Fruit fly (Drosophila melanogaster): Measurements from ENCODE around the gene CG17806.

The CG17806 gene

DNA sequence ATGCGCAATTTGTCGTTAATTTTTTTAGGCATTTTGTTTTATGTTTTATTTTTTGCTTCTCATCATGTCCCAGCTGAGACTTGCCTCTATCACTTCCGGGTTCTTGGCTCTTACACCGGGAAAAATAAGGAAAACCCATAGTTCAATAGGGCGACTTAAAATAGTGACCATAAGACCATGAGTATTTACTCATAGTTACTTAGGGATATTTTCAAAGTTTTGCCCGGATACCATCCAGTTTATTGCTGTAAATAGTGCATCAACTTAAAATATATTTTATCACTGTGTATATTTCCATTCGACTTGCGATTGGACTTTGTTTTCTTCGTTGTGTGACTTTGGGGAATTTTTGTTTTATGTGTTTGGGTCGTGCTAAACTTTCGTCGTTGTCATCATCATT lies 15.7 kb upstream of the CG17806 start (continued):
- TF ChIP-seq zen (tag; optimal IDR thresholded peaks at IDR 0.05) (no peak), Fer3 (tag; optimal IDR thresholded peaks at IDR 0.05) (no peak), CG7556 (GFP tag; optimal IDR thresholded peaks at IDR 0.05) (peak; percentile 41), trem (tag; optimal IDR thresholded peaks at IDR 0.05) (no peak), Dad (GFP tag; optimal IDR thresholded peaks at IDR 0.05) (no peak), jumu (GFP tag; optimal IDR thresholded peaks at IDR 0.05) (no peak), CG12744 (GFP tag; optimal IDR thresholded peaks at IDR 0.05) (no peak), CG17359 (tag; optimal IDR thresholded peaks at IDR 0.05) (no peak), Sry-β (GFP tag; optimal IDR thresholded peaks at IDR 0.05) (no peak), CG16779 (GFP tag; IDR thresholded peaks at IDR 0.05) (no peak), en (GFP tag; optimal IDR thresholded peaks at IDR 0.05) (no peak), toy (GFP tag; IDR thresholded peaks at IDR 0.05) (no peak), corto (GFP tag; optimal IDR thresholded peaks at IDR 0.05) (no peak), Hey (tag; optimal IDR thresholded peaks at IDR 0.05) (no peak), inv (GFP tag; IDR thresholded peaks at IDR 0.05; ENCODE audit: partially characterized antibody) (no peak), Hr78 (GFP tag; optimal IDR thresholded peaks at IDR 0.05) (no peak), repo (GFP tag; optimal IDR thresholded peaks at IDR 0.05) (no peak), Tbp (GFP tag; optimal IDR thresholded peaks at IDR 0.05) (no peak), BEAF-32 (GFP tag; optimal IDR thresholded peaks at IDR 0.05) (no peak), CG43689 (GFP tag; IDR thresholded peaks at IDR 0.05) (no peak), CG1529 (GFP tag; optimal IDR thresholded peaks at IDR 0.05) (no peak), CG6689 (GFP tag; IDR thresholded peaks at IDR 0.05) (0 out of 2 replicates have a peak, but pooled peaks have one; percentile 10), CG11560 (tag; IDR thresholded peaks at IDR 0.05) (no peak), lola (GFP tag; optimal IDR thresholded peaks at IDR 0.05) (no peak), CTCF (GFP tag; optimal IDR thresholded peaks at IDR 0.05) (no peak), Lim3 (GFP tag; IDR thresholded peaks at IDR 0.05) (no peak), Nf-YC (tag; optimal IDR thresholded peaks at IDR 0.05) (no peak), h (optimal IDR thresholded peaks at IDR 0.05) (no peak), tup (GFP tag; optimal IDR thresholded peaks at IDR 0.05) (no peak), Hr39 (optimal IDR thresholded peaks at IDR 0.05) (no peak), unc-4 (GFP tag; IDR thresholded peaks at IDR 0.05; ENCODE audit: partially characterized antibody) (no peak), CG2202 (tag; optimal IDR thresholded peaks at IDR 0.05) (no peak), ems (GFP tag; optimal IDR thresholded peaks at IDR 0.05) (no peak), insv (GFP tag; optimal IDR thresholded peaks at IDR 0.05) (no peak), stwl (tag; optimal IDR thresholded peaks at IDR 0.05) (no peak), peb (GFP tag; IDR thresholded peaks at IDR 0.05) (no peak), sr (GFP tag; IDR thresholded peaks at IDR 0.05) (no peak), ato (GFP tag; IDR thresholded peaks at IDR 0.05; ENCODE audit: partially characterized antibody) (no peak), pan (optimal IDR thresholded peaks at IDR 0.05) (no peak), pan (GFP tag; optimal IDR thresholded peaks at IDR 0.05 in 1 of 2, IDR thresholded peaks at IDR 0.05 in 1 of 2) (no peak), Hmr (GFP tag; optimal IDR thresholded peaks at IDR 0.05) (peak; percentile 59), CG33213 (GFP tag; optimal IDR thresholded peaks at IDR 0.05) (no peak), danr (GFP tag; IDR thresholded peaks at IDR 0.05) (no peak), lbe (GFP tag; optimal IDR thresholded peaks at IDR 0.05) (no peak), cwo (GFP tag; optimal IDR thresholded peaks at IDR 0.05) (no peak), dati (GFP tag; IDR thresholded peaks at IDR 0.05) (no peak), CG3726 (GFP tag; IDR thresholded peaks at IDR 0.05) (no peak), Eip74EF (GFP tag; optimal IDR thresholded peaks at IDR 0.05) (no peak), yki (optimal IDR thresholded peaks at IDR 0.05) (no peak), Optix (GFP tag; IDR thresholded peaks at IDR 0.05) (no peak), CG16863 (GFP tag; optimal IDR thresholded peaks at IDR 0.05) (no peak), CG12236 (GFP tag; optimal IDR thresholded peaks at IDR 0.05) (no peak), Max (GFP tag; optimal IDR thresholded peaks at IDR 0.05) (no peak)
